Worm (Caenorhabditis elegans) whole organism, L1 larva: Measurements from ENCODE around the gene ZK131.11.

Experiments used
- lin-39 ChIP-seq: fragments of 150-350 bp; optimal IDR thresholded peaks from 2 replicates; lab custom pipeline; 2014; ENCODE audit warnings: missing biosample characterization, missing genetic modification reagents, missing genetic modification characterization
- nhr-76 ChIP-seq: sonication (generic microtip); optimal IDR thresholded peaks from 2 replicates; lab custom pipeline; 2017; ENCODE audit warnings: missing biosample characterization, missing genetic modification characterization

DNA sequence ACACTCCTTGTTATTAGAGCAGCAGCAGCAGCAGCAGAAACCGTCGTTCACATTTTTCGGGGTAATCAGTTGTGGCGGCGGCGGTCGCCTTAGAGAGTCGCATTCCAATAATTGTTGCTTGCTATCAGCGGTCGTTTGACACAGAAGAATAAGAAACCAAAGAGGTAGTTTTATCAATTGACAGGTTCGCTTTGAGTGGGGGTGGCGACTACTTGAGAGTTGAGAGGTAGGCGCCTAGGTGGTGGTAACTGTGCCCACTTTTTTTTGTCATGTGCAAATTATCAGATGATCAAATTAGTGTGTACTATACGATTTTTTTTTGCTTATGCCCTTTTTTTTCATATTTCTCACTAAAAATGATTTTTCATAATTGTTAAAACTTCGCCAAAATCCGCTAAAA lies 21.9 kb downstream of the ZK131.11 start:
- TF ChIP-seq lin-39 (tag; lab: Kevin White, UChicago), result no peak
- no peak for TF ChIP-seq nhr-76 (tag; lab: Kevin White, UChicago)
